Worm (Caenorhabditis elegans) whole organism, midembryonic: Measurements from ENCODE around the gene F54H5.5.
"Not testable (repeated sequence)": the region's sequence is repeated elsewhere in the genome, so short reads cannot be mapped to it uniquely, and the experiment has no call there.

Experiments
- T22C8.4 ChIP-seq: fragments of 200-800 bp; sonication (Bioruptor generic); IDR thresholded peaks from 2 replicates; pipeline ENCODE4 v1.3.6; 2022; ENCODE audit warnings: missing genetic modification characterization, missing compliant biosample characterization
- cog-1 ChIP-seq: sonication (generic microtip); optimal IDR thresholded peaks from 2 replicates; lab custom pipeline; 2016; ENCODE audit warnings: missing genetic modification characterization, missing compliant biosample characterization
- flt-1 ChIP-seq: fragments of 200-800 bp; sonication (Bioruptor generic); IDR thresholded peaks from 2 replicates; pipeline ENCODE4 v1.3.6; 2022; ENCODE audit warnings: missing genetic modification characterization, missing compliant biosample characterization
- klf-2 ChIP-seq: fragments of 200-800 bp; sonication (Bioruptor generic); conservative IDR thresholded peaks from 2 replicates; pipeline ENCODE4 v1.3.6; 2022; ENCODE audit warnings: missing genetic modification reagents, missing genetic modification characterization, missing compliant biosample characterization
- med-1 ChIP-seq: sonication (generic microtip); optimal IDR thresholded peaks from 2 replicates; lab custom pipeline; 2017; ENCODE audit warnings: missing genetic modification characterization, mild to moderate bottlenecking, missing compliant biosample characterization, antibody characterized with exemption, missing genetic modification reagents; ENCODE audit not compliant: insufficient read depth
- ref-1 ChIP-seq: fragments of 200-800 bp; sonication (Bioruptor generic); conservative IDR thresholded peaks from 2 replicates; pipeline ENCODE4 v1.3.6; 2022; ENCODE audit warnings: missing genetic modification reagents, missing genetic modification characterization, missing compliant biosample characterization
- tab-1 ChIP-seq: fragments of 200-800 bp; sonication (Bioruptor generic); IDR thresholded peaks from 2 replicates; pipeline ENCODE4 v1.3.6; 2022; ENCODE audit warnings: missing genetic modification characterization, missing compliant biosample characterization
- ztf-23 ChIP-seq: fragments of 200-800 bp; sonication (Bioruptor generic); IDR thresholded peaks from 2 replicates; pipeline ENCODE4 v1.3.6; 2022; ENCODE audit warnings: missing genetic modification reagents, missing genetic modification characterization, missing compliant biosample characterization
- ztf-29 ChIP-seq: fragments of 200-800 bp; sonication (Bioruptor generic); IDR thresholded peaks from 2 replicates; pipeline ENCODE4 v1.3.6; 2022; ENCODE audit warnings: missing genetic modification reagents, missing genetic modification characterization, missing compliant biosample characterization

Gene F54H5.5

DNA sequence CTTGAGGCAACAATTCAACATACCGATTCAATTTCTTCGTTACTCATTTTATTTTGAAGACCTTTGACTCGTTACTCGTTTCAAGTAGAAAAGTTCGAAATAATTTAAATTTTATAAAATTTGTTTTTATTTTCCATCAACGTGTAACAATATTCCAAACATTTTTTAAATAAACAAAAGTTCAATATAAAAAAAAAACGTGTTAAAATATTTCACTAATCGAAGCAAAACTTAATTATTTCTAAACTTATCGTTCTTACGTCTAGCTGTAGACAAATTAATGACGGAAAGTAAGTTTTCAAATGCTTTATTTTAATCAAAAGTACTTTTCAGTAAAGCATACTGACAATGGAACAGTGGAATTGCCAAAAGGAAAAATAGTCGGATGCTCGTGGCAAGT is at the start of gene F54H5.5, which contains the start of gene F54H5.2:
F54H5.5 (minus strand) TSS at position 101 of the 400 bp plus-strand sequence.
F54H5.2 (plus strand) TSS at position 303 of the 400 bp plus-strand sequence.
- TF ChIP-seq ztf-29, klf-2, T22C8.4 (GFP tag; lab: Robert Waterston, UW): not testable (repeated sequence)

DNA sequence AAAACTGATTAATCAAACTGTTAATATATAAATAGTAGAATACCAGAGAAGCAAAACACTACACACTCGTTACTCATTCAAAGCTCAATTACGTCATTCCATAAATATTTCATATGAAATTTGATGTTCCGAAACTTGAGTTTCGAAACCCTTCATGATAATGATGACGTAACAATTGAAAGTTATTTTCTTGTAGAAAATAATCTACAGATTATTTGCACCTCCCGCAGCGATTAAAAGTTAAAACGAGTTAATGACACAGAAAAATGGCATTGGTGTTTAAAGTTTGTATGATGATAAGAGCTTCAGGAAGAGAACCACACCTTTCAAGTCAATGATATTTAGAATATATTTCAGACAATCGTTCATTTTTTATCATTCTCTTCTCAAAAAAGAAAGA is 46.8 kb upstream of the F54H5.5 start, which contains the start of gene H43E16.1:
H43E16.1 (plus strand) TSS at position 375 of the 400 bp plus-strand sequence.
- TF ChIP-seq ztf-23, result no peak
- TF ChIP-seq ztf-29 (GFP tag; lab: Robert Waterston, UW), result no peak
- no peak for TF ChIP-seq flt-1 (GFP tag; lab: Robert Waterston, UW)
- no peak for TF ChIP-seq ref-1
- TF ChIP-seq med-1, result no peak
- TF ChIP-seq T22C8.4 (GFP tag; lab: Robert Waterston, UW), result no peak
- no peak for TF ChIP-seq tab-1 (GFP tag; lab: Robert Waterston, UW)
- no peak for TF ChIP-seq klf-2 (GFP tag; lab: Robert Waterston, UW)
- TF ChIP-seq cog-1 (tag; lab: Kevin White, UChicago), result no peak

ce11 chrII:6668496-6668895 is 41.4 kb upstream of the F54H5.5 start:
- no peak for TF ChIP-seq klf-2 (GFP tag; lab: Robert Waterston, UW)
- no peak for TF ChIP-seq ztf-23
- TF ChIP-seq T22C8.4 (GFP tag; lab: Robert Waterston, UW), result no peak
- TF ChIP-seq ref-1, result no peak
- TF ChIP-seq flt-1 (GFP tag; lab: Robert Waterston, UW), result no peak
- no peak for TF ChIP-seq cog-1 (tag; lab: Kevin White, UChicago)
- TF ChIP-seq ztf-29 (GFP tag; lab: Robert Waterston, UW), result no peak
- no peak for TF ChIP-seq med-1
- no peak for TF ChIP-seq tab-1 (GFP tag; lab: Robert Waterston, UW)

ce11 chrII:6667534-6667933 is 40.5 kb upstream of the F54H5.5 start:
- no peak for TF ChIP-seq ztf-23
- TF ChIP-seq T22C8.4 (GFP tag; lab: Robert Waterston, UW), result no peak
- TF ChIP-seq tab-1 (GFP tag; lab: Robert Waterston, UW), result no peak
- TF ChIP-seq klf-2 (GFP tag; lab: Robert Waterston, UW), result no peak
- TF ChIP-seq ztf-29 (GFP tag; lab: Robert Waterston, UW), result no peak
- TF ChIP-seq ref-1, result no peak
- TF ChIP-seq flt-1 (GFP tag; lab: Robert Waterston, UW), result no peak
- no peak for TF ChIP-seq med-1
- TF ChIP-seq cog-1 (tag; lab: Kevin White, UChicago), result no peak

DNA sequence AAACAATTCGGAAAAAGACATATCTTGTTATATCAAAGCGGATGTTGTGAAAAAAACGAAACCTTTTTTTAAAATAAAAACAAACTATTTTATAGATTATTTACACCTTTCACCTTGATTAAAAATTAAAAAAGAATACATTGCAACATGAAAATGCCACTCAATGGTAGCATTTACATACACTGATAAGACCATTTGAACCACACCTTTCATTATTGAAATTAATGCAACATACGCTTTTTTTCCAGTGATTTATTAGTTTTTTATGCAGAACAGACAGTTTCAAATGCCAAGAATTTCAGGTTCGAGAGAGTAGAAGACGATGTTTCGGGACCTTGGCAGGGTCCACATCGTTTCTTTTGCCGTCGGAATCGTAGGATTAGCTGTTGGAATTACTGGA is 39.5 kb upstream of the F54H5.5 start, which contains the start of gene T19D12.1:
T19D12.1 (plus strand) TSS at position 301 of the 400 bp plus-strand sequence.
- TF ChIP-seq tab-1 (GFP tag; lab: Robert Waterston, UW) (no peak), T22C8.4 (GFP tag; lab: Robert Waterston, UW) (no peak), med-1 (no peak), klf-2 (GFP tag; lab: Robert Waterston, UW) (no peak), flt-1 (GFP tag; lab: Robert Waterston, UW) (no peak), cog-1 (tag; lab: Kevin White, UChicago) (no peak), ref-1 (no peak), ztf-23 (no peak), ztf-29 (GFP tag; lab: Robert Waterston, UW) (no peak)

DNA sequence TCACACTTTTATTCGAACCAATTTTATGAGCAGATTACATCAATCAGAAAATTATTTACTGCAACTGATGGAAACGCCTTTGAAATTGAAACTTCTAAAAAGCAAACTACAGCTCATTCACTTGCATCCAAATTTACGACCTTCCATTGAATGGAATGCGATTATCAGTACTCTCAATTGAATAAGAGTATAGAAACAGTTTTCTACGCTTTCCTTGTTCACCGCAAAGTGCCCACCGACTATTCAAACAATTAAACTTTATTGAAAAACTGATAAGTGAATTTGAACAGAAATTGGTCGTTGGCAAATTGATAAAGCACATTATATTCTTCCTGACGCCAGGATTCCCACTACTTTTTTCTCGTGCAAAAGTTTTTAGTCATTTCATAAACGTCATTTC is 38.8 kb upstream of the F54H5.5 start:
- TF ChIP-seq ztf-23 (no peak), ztf-29 (GFP tag; lab: Robert Waterston, UW) (no peak), tab-1 (GFP tag; lab: Robert Waterston, UW) (no peak), klf-2 (GFP tag; lab: Robert Waterston, UW) (no peak), flt-1 (GFP tag; lab: Robert Waterston, UW) (no peak), T22C8.4 (GFP tag; lab: Robert Waterston, UW) (no peak), med-1 (no peak), ref-1 (no peak), cog-1 (tag; lab: Kevin White, UChicago) (no peak)

DNA sequence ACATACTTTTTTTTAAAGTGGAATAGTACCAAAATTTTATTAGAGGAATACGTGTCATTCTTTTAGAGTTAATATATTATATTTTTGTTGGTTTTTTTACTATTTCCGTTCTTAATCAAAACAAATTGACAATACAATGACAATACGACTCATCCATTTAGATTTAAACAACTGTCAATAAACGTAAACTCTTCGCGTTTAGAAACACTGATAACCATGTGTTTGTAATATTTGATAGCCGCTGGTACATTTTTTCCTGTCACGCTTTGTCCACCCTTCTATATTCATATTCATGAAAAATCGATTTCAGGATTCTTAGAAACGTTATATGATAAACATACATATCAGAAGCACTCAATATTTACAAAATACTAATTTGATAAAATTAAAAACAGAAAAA is 36.7 kb upstream of the F54H5.5 start:
- TF ChIP-seq cog-1 (tag; lab: Kevin White, UChicago), result no peak
- no peak for TF ChIP-seq ref-1
- TF ChIP-seq T22C8.4 (GFP tag; lab: Robert Waterston, UW), result no peak
- TF ChIP-seq ztf-23, result no peak
- TF ChIP-seq tab-1 (GFP tag; lab: Robert Waterston, UW), result no peak
- TF ChIP-seq med-1, result no peak
- TF ChIP-seq ztf-29 (GFP tag; lab: Robert Waterston, UW), result no peak
- TF ChIP-seq flt-1 (GFP tag; lab: Robert Waterston, UW), result no peak
- no peak for TF ChIP-seq klf-2 (GFP tag; lab: Robert Waterston, UW)

DNA sequence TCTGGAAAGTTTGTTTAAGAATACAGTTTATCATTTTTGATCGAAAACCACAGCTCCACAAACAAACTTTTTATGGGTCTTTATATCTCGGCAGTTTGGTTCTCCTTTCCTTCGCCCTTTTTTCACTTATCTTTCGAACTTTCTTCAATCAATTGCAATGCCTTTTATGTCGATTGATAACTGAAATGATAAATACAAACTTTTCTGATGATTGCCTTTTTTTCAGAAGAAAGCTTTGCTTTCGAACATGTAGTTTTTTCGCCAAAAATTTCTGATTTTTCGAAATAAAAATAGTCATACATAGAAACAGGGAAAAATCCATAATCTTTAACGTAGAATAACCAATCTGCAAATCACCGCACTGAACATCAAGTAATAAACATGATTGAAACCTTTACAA is 34.1 kb upstream of the F54H5.5 start, which contains the start of gene T19D12.2:
T19D12.2 (plus strand) TSS at position 125 of the 400 bp plus-strand sequence.
- TF ChIP-seq flt-1 (GFP tag; lab: Robert Waterston, UW), result no peak
- no peak for TF ChIP-seq ztf-29 (GFP tag; lab: Robert Waterston, UW)
- TF ChIP-seq tab-1 (GFP tag; lab: Robert Waterston, UW), result no peak
- no peak for TF ChIP-seq cog-1 (tag; lab: Kevin White, UChicago)
- TF ChIP-seq ztf-23, result no peak
- TF ChIP-seq T22C8.4 (GFP tag; lab: Robert Waterston, UW), result no peak
- no peak for TF ChIP-seq med-1
- no peak for TF ChIP-seq ref-1
- no peak for TF ChIP-seq klf-2 (GFP tag; lab: Robert Waterston, UW)

- no peak for TF ChIP-seq ztf-29 (GFP tag; lab: Robert Waterston, UW)
- no peak for TF ChIP-seq ref-1
- no peak for TF ChIP-seq med-1
- no peak for TF ChIP-seq ztf-23
- TF ChIP-seq flt-1 (GFP tag; lab: Robert Waterston, UW), result no peak
- TF ChIP-seq klf-2 (GFP tag; lab: Robert Waterston, UW), result no peak
- TF ChIP-seq T22C8.4 (GFP tag; lab: Robert Waterston, UW), result no peak
- TF ChIP-seq tab-1 (GFP tag; lab: Robert Waterston, UW), result no peak
- TF ChIP-seq cog-1 (tag; lab: Kevin White, UChicago), result no peak
Observed at ce11 chrII:6658766-6659165, 31.7 kb upstream of the F54H5.5 start, which contains the start of gene T19D12.10. Gene T19D12.10 (minus strand): TSS chrII:6658866.

ce11 chrII:6654284-6654683 is 27.2 kb upstream of the F54H5.5 start, which contains the start of gene T19D12.9:
Gene T19D12.9 (minus strand): TSS chrII:6654384.
- TF ChIP-seq tab-1 (GFP tag; lab: Robert Waterston, UW), result no peak
- no peak for TF ChIP-seq med-1
- no peak for TF ChIP-seq T22C8.4 (GFP tag; lab: Robert Waterston, UW)
- TF ChIP-seq ztf-23, result no peak
- no peak for TF ChIP-seq cog-1 (tag; lab: Kevin White, UChicago)
- no peak for TF ChIP-seq ztf-29 (GFP tag; lab: Robert Waterston, UW)
- TF ChIP-seq klf-2 (GFP tag; lab: Robert Waterston, UW), result no peak
- TF ChIP-seq flt-1 (GFP tag; lab: Robert Waterston, UW), result no peak
- TF ChIP-seq ref-1, result no peak
